Worm (Caenorhabditis elegans): ENCODE data around the gene C24A3.4.
A peak's percentile ranks its signal among the peaks of the same experiment; 100 is the strongest.

C24A3.4 gene

ce11 chrX:8991856-8992456, at the start of gene C24A3.4:
TSS of gene C24A3.4 (plus strand) at chrX:8992406.
- no peak for TF ChIP-seq mep-1 (tag; optimal IDR thresholded peaks at IDR 0.05)

DNA sequence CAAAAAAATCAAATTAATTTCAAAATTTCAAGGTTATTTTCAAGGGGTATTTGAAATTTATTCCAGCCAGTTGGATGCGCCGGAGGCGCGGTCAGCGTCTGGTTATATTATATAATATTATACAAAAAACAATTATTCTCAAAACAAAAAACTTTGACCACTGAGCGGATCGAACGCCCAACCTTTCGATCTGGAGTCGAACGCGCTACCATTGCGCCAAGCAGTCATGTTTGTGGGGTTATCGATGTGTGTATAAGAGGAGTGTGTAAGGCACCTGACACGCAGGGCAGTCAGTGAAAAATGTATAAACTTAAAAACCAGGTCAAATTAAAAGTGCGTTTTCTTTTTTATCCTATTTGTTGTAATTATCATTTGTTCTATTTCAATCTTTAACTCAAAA, 48.1 kb upstream of the C24A3.4 start:
- peak; percentile 45 for TF ChIP-seq M03D4.4 (tag; optimal IDR thresholded peaks at IDR 0.05)
- peak; percentile 38 for TF ChIP-seq bed-3 (GFP tag; optimal IDR thresholded peaks at IDR 0.05)
- TF ChIP-seq drap-1 (GFP tag; optimal IDR thresholded peaks at IDR 0.05) = peak; percentile 10
- TF ChIP-seq lin-32 (GFP tag; optimal IDR thresholded peaks at IDR 0.05) = peak; percentile 6
- TF ChIP-seq ceh-83 (GFP tag; optimal IDR thresholded peaks at IDR 0.05) = no peak
- no peak for TF ChIP-seq ztf-11 (tag; optimal IDR thresholded peaks at IDR 0.05)
- peak; percentile 7 for TF ChIP-seq sem-2 (GFP tag; optimal IDR thresholded peaks at IDR 0.05)
- no peak for TF ChIP-seq ceh-43 (GFP tag; optimal IDR thresholded peaks at IDR 0.05)
- peak; percentile 51 for TF ChIP-seq sptf-1 (tag; optimal IDR thresholded peaks at IDR 0.05)
- no peak for TF ChIP-seq pha-4 (tag; optimal IDR thresholded peaks at IDR 0.05)
- TF ChIP-seq blmp-1 (tag; optimal IDR thresholded peaks at IDR 0.05) = no peak
- peak; percentile 33 for TF ChIP-seq cnd-1 (tag; optimal IDR thresholded peaks at IDR 0.05)
- TF ChIP-seq mab-5 (tag; optimal IDR thresholded peaks at IDR 0.05) = no peak
- TF ChIP-seq ham-2 (GFP tag; optimal IDR thresholded peaks at IDR 0.05) = no peak
- TF ChIP-seq elt-3 (tag; optimal IDR thresholded peaks at IDR 0.05) = no peak

- TF ChIP-seq mep-1 (tag; optimal IDR thresholded peaks at IDR 0.05) = no peak
- no peak for TF ChIP-seq mab-5 (tag; optimal IDR thresholded peaks at IDR 0.05)
- TF ChIP-seq ceh-39 (tag; optimal IDR thresholded peaks at IDR 0.05) = no peak
- no peak for TF ChIP-seq ceh-83 (GFP tag; optimal IDR thresholded peaks at IDR 0.05)
- no peak for TF ChIP-seq snpc-4 (tag; optimal IDR thresholded peaks at IDR 0.05)
- TF ChIP-seq sptf-1 (tag; optimal IDR thresholded peaks at IDR 0.05) = no peak
Measured at ce11 chrX:8945011-8945410, 47.2 kb upstream of the C24A3.4 start.

- TF ChIP-seq tbx-8 (GFP tag; optimal IDR thresholded peaks at IDR 0.05) (no peak), unc-120 (tag; optimal IDR thresholded peaks at IDR 0.05; ENCODE audit: poor library complexity, severe bottlenecking) (no peak), unc-39 (tag; optimal IDR thresholded peaks at IDR 0.05) (no peak), ceh-39 (tag; optimal IDR thresholded peaks at IDR 0.05) (no peak), ham-2 (GFP tag; optimal IDR thresholded peaks at IDR 0.05) (no peak), lsy-2 (tag; optimal IDR thresholded peaks at IDR 0.05) (no peak), flh-1 (GFP tag; optimal IDR thresholded peaks at IDR 0.05) (no peak), nhr-12 (tag; optimal IDR thresholded peaks at IDR 0.05) (no peak), lin-13 (tag; optimal IDR thresholded peaks at IDR 0.05) (no peak), blmp-1 (tag; optimal IDR thresholded peaks at IDR 0.05) (no peak), ceh-83 (GFP tag; optimal IDR thresholded peaks at IDR 0.05) (no peak), mls-2 (tag; optimal IDR thresholded peaks at IDR 0.05) (no peak)
Measured at ce11 chrX:8950507-8951028, 41.6 kb upstream of the C24A3.4 start, which contains the start of gene trk-1. TSS of gene trk-1 (minus strand) at chrX:8950978.

- TF ChIP-seq hlh-1 (tag; optimal IDR thresholded peaks at IDR 0.05) = no peak
- TF ChIP-seq bed-3 (GFP tag; optimal IDR thresholded peaks at IDR 0.05) = no peak
- no peak for TF ChIP-seq elt-3 (tag; optimal IDR thresholded peaks at IDR 0.05)
- no peak for TF ChIP-seq ceh-83 (GFP tag; optimal IDR thresholded peaks at IDR 0.05)
- no peak for TF ChIP-seq mls-2 (tag; optimal IDR thresholded peaks at IDR 0.05)
- TF ChIP-seq snpc-4 (tag; optimal IDR thresholded peaks at IDR 0.05) = no peak
- no peak for TF ChIP-seq nhr-76 (tag; optimal IDR thresholded peaks at IDR 0.05)
- no peak for TF ChIP-seq sptf-1 (tag; optimal IDR thresholded peaks at IDR 0.05)
Measured at ce11 chrX:8952007-8952406, 40.2 kb upstream of the C24A3.4 start.

ce11 chrX:8953011-8953410, 39.2 kb upstream of the C24A3.4 start:
- TF ChIP-seq mab-5 (tag; optimal IDR thresholded peaks at IDR 0.05) (no peak), drap-1 (GFP tag; optimal IDR thresholded peaks at IDR 0.05) (no peak), tbx-8 (GFP tag; optimal IDR thresholded peaks at IDR 0.05) (no peak), lsy-2 (tag; optimal IDR thresholded peaks at IDR 0.05) (no peak), lin-13 (tag; optimal IDR thresholded peaks at IDR 0.05) (no peak), sptf-1 (tag; optimal IDR thresholded peaks at IDR 0.05) (no peak), ces-1 (GFP tag; optimal IDR thresholded peaks at IDR 0.05) (no peak), sem-2 (GFP tag; optimal IDR thresholded peaks at IDR 0.05) (no peak), nhr-12 (tag; optimal IDR thresholded peaks at IDR 0.05) (no peak), lin-32 (GFP tag; optimal IDR thresholded peaks at IDR 0.05) (no peak), nhr-2 (tag; optimal IDR thresholded peaks at IDR 0.05) (no peak), elt-1 (tag; optimal IDR thresholded peaks at IDR 0.05; ENCODE audit: borderline replicate concordance, insufficient read depth) (no peak), nhr-237 (tag; optimal IDR thresholded peaks at IDR 0.05) (no peak), unc-120 (tag; optimal IDR thresholded peaks at IDR 0.05; ENCODE audit: poor library complexity, severe bottlenecking) (no peak)
